Fruit fly (Drosophila melanogaster) whole organism, embryonic: Measurements from ENCODE around the gene Muc91C.

Experiments
- Antp ChIP-seq: fragments of 200-800 bp; sonication (Bioruptor generic); optimal IDR thresholded peaks from 3 replicates; lab custom pipeline; 2016; ENCODE audit warnings: missing biosample characterization, missing genetic modification characterization
- CG10147 ChIP-seq: fragments of 200-800 bp; sonication (Bioruptor generic); optimal IDR thresholded peaks from 2 replicates; lab custom pipeline; 2019; ENCODE audit warnings: missing biosample characterization, mild to moderate bottlenecking, missing genetic modification characterization, moderate library complexity
- CG1024 ChIP-seq: fragments of 200-800 bp; sonication (Bioruptor generic); IDR thresholded peaks from 2 replicates; pipeline ENCODE4 v1.3.6; 2022; ENCODE audit warnings: missing biosample characterization, missing genetic modification characterization
- CG11093 ChIP-seq: fragments of 200-800 bp; sonication (Bioruptor generic); IDR thresholded peaks from 3 replicates; pipeline ENCODE4 v1.3.6; 2022; ENCODE audit warnings: missing biosample characterization, missing genetic modification characterization
- CG11696 ChIP-seq: fragments of 200-800 bp; sonication (Bioruptor generic); IDR thresholded peaks from 2 replicates; pipeline ENCODE4 v1.3.6; 2022; ENCODE audit warnings: missing biosample characterization, missing genetic modification characterization
- CG12155 ChIP-seq: fragments of 200-800 bp; sonication (Bioruptor generic); optimal IDR thresholded peaks from 3 replicates; lab custom pipeline; 2016; ENCODE audit warnings: missing biosample characterization, missing genetic modification characterization
- CG12942 ChIP-seq: fragments of 200-800 bp; sonication (Bioruptor generic); optimal IDR thresholded peaks from 3 replicates; lab custom pipeline; 2016; ENCODE audit warnings: missing biosample characterization, missing genetic modification characterization
- CG13424 ChIP-seq: fragments of 200-800 bp; sonication (Bioruptor generic); optimal IDR thresholded peaks from 2 replicates; lab custom pipeline; 2019; ENCODE audit warnings: missing biosample characterization, mild to moderate bottlenecking, missing genetic modification characterization, moderate library complexity
- CG13894 ChIP-seq: fragments of 200-800 bp; sonication (Bioruptor generic); optimal IDR thresholded peaks from 3 replicates; lab custom pipeline; 2018; ENCODE audit warnings: missing biosample characterization, mild to moderate bottlenecking, missing genetic modification characterization, moderate library complexity
- CG15696 ChIP-seq: fragments of 200-800 bp; sonication (Bioruptor generic); optimal IDR thresholded peaks from 2 replicates; lab custom pipeline; 2019; ENCODE audit warnings: missing biosample characterization, mild to moderate bottlenecking, missing genetic modification characterization, moderate library complexity
- CG3065 ChIP-seq: fragments of 200-800 bp; sonication (Bioruptor generic); optimal IDR thresholded peaks from 2 replicates; lab custom pipeline; 2016; ENCODE audit warnings: missing biosample characterization, missing genetic modification characterization
- CG31365 ChIP-seq: fragments of 200-800 bp; sonication (Bioruptor generic); optimal IDR thresholded peaks from 2 replicates; lab custom pipeline; 2018; ENCODE audit warnings: missing biosample characterization, mild to moderate bottlenecking, missing genetic modification characterization
- CG32772 ChIP-seq: fragments of 200-800 bp; sonication (Bioruptor generic); IDR thresholded peaks from 2 replicates; pipeline ENCODE4 v1.3.6; 2022; ENCODE audit warnings: missing biosample characterization, missing genetic modification characterization
- CG4360 ChIP-seq: fragments of 200-800 bp; sonication (Bioruptor generic); IDR thresholded peaks from 2 replicates; pipeline ENCODE4 v1.3.6; 2022; ENCODE audit warnings: missing biosample characterization, missing genetic modification characterization
- CG4617 ChIP-seq: fragments of 200-800 bp; sonication (Bioruptor generic); optimal IDR thresholded peaks from 3 replicates; lab custom pipeline; 2016; ENCODE audit warnings: missing biosample characterization, missing genetic modification characterization, borderline replicate concordance
- CG8281 ChIP-seq: fragments of 200-800 bp; sonication (Bioruptor generic); optimal IDR thresholded peaks from 2 replicates; lab custom pipeline; 2018; ENCODE audit warnings: missing biosample characterization, mild to moderate bottlenecking, missing genetic modification characterization, moderate library complexity
- CG9215 ChIP-seq: fragments of 200-800 bp; sonication (Bioruptor generic); IDR thresholded peaks from 2 replicates; pipeline ENCODE4 v1.3.6; 2022; ENCODE audit warnings: missing biosample characterization, missing genetic modification characterization
- CG9727 ChIP-seq: fragments of 200-800 bp; sonication (Bioruptor generic); optimal IDR thresholded peaks from 3 replicates; lab custom pipeline; 2017; ENCODE audit warnings: missing biosample characterization, mild to moderate bottlenecking, missing genetic modification characterization
- CG9817 ChIP-seq: fragments of 200-800 bp; sonication (Bioruptor generic); optimal IDR thresholded peaks from 2 replicates; lab custom pipeline; 2018; ENCODE audit warnings: missing biosample characterization, mild to moderate bottlenecking, missing genetic modification characterization, moderate library complexity
- Ets97D ChIP-seq: fragments of 200-800 bp; sonication (Bioruptor generic); optimal IDR thresholded peaks from 3 replicates; lab custom pipeline; 2016; ENCODE audit warnings: missing biosample characterization, missing genetic modification characterization
- Fer2 ChIP-seq: fragments of 200-800 bp; sonication (Bioruptor generic); optimal IDR thresholded peaks from 2 replicates; lab custom pipeline; 2018; ENCODE audit warnings: missing biosample characterization, mild to moderate bottlenecking, missing genetic modification characterization, moderate library complexity
- GATAe ChIP-seq: fragments of 200-800 bp; sonication (Bioruptor generic); conservative IDR thresholded peaks from 2 replicates; pipeline ENCODE4 v1.3.6; 2022; ENCODE audit warnings: missing biosample characterization, missing genetic modification characterization
- H2.0 ChIP-seq: fragments of 200-800 bp; sonication (Bioruptor generic); IDR thresholded peaks from 2 replicates; pipeline ENCODE4 v1.3.6; 2022; ENCODE audit warnings: missing biosample characterization, missing genetic modification characterization
- HLH4C ChIP-seq: fragments of 200-800 bp; sonication (Bioruptor generic); IDR thresholded peaks from 3 replicates; pipeline ENCODE4 v1.3.6; 2022; ENCODE audit warnings: missing biosample characterization, missing genetic modification characterization; ENCODE audit not compliant: partially characterized antibody
- Hsf ChIP-seq: fragments of 200-800 bp; sonication (Bioruptor generic); optimal IDR thresholded peaks from 3 replicates; lab custom pipeline; 2016; ENCODE audit warnings: missing biosample characterization, missing genetic modification characterization
- Jarid2 ChIP-seq: fragments of 200-800 bp; sonication (Bioruptor generic); optimal IDR thresholded peaks from 3 replicates; lab custom pipeline; 2017; ENCODE audit warnings: mild to moderate bottlenecking, missing biosample characterization, missing genetic modification reagents, missing genetic modification characterization
- Lim3 ChIP-seq: fragments of 200-800 bp; sonication (Bioruptor generic); IDR thresholded peaks from 2 replicates; pipeline ENCODE4 v1.3.6; 2022; ENCODE audit warnings: missing biosample characterization, missing genetic modification characterization
- Oaz ChIP-seq: fragments of 200-800 bp; sonication (Bioruptor generic); IDR thresholded peaks from 2 replicates; pipeline ENCODE4 v1.3.6; 2022; ENCODE audit warnings: missing biosample characterization, missing genetic modification characterization
- Sox102F ChIP-seq: fragments of 200-800 bp; sonication (Bioruptor generic); optimal IDR thresholded peaks from 2 replicates; lab custom pipeline; 2018; ENCODE audit warnings: missing biosample characterization, mild to moderate bottlenecking, missing genetic modification characterization, moderate library complexity
- Sry-δ ChIP-seq: fragments of 200-800 bp; sonication (Bioruptor generic); optimal IDR thresholded peaks from 2 replicates; lab custom pipeline; 2016; ENCODE audit warnings: missing biosample characterization, missing genetic modification characterization
- Ssrp ChIP-seq: fragments of 200-800 bp; sonication (Bioruptor generic); optimal IDR thresholded peaks from 2 replicates; lab custom pipeline; 2018; ENCODE audit warnings: missing biosample characterization, mild to moderate bottlenecking, missing genetic modification characterization, moderate library complexity
- Taf1 ChIP-seq: fragments of 200-800 bp; sonication (Bioruptor generic); IDR thresholded peaks from 2 replicates; pipeline ENCODE4 v1.3.6; 2022; ENCODE audit warnings: missing biosample characterization, missing genetic modification characterization
- Vsx1 ChIP-seq: fragments of 200-800 bp; sonication (Bioruptor generic); optimal IDR thresholded peaks from 2 replicates; lab custom pipeline; 2017; ENCODE audit warnings: missing biosample characterization, mild to moderate bottlenecking, missing genetic modification characterization, missing genetic modification reagents
- abd-A ChIP-seq: fragments of 200-800 bp; sonication (Bioruptor generic); optimal IDR thresholded peaks from 3 replicates; lab custom pipeline; 2019; ENCODE audit warnings: missing biosample characterization, mild to moderate bottlenecking, missing genetic modification characterization, moderate library complexity
- bowl ChIP-seq: fragments of 200-800 bp; sonication (Bioruptor generic); IDR thresholded peaks from 2 replicates; pipeline ENCODE4 v1.3.6; 2022; ENCODE audit warnings: missing biosample characterization, missing genetic modification characterization
- caup ChIP-seq: fragments of 200-800 bp; sonication (Bioruptor generic); optimal IDR thresholded peaks from 3 replicates; lab custom pipeline; 2017; ENCODE audit warnings: missing biosample characterization, mild to moderate bottlenecking, missing genetic modification characterization, moderate library complexity; ENCODE audit not compliant: severe bottlenecking
- corto ChIP-seq: fragments of 200-800 bp; sonication (Bioruptor generic); optimal IDR thresholded peaks from 2 replicates; lab custom pipeline; 2016; ENCODE audit warnings: missing biosample characterization, mild to moderate bottlenecking, missing genetic modification characterization, moderate library complexity
- da ChIP-seq: fragments of 200-800 bp; sonication (Bioruptor generic); optimal IDR thresholded peaks from 2 replicates; lab custom pipeline; 2016; ENCODE audit warnings: missing biosample characterization, missing genetic modification characterization
- esg ChIP-seq: fragments of 200-800 bp; sonication (Bioruptor generic); conservative IDR thresholded peaks from 2 replicates; pipeline ENCODE4 v1.3.6; 2022; ENCODE audit warnings: missing biosample characterization, missing genetic modification characterization
- ham ChIP-seq: fragments of 200-800 bp; sonication (Bioruptor generic); IDR thresholded peaks from 2 replicates; pipeline ENCODE4 v1.3.6; 2022; ENCODE audit warnings: missing biosample characterization, missing genetic modification characterization
- knrl ChIP-seq: fragments of 200-800 bp; sonication (Bioruptor generic); IDR thresholded peaks from 3 replicates; pipeline ENCODE4 v1.3.6; 2022; ENCODE audit warnings: missing biosample characterization, missing genetic modification characterization; ENCODE audit not compliant: partially characterized antibody
- lov ChIP-seq, 2 experiments: fragments of 200-800 bp in 1 of 2; fragments of >200 bp in 1 of 2; sonication (Bioruptor generic) in 1 of 2; IDR thresholded peaks in 1 of 2; optimal IDR thresholded peaks in 1 of 2; 2 replicates in 1 of 2; 3 replicates in 1 of 2; pipeline versions ENCODE4 v1.3.6 to Lab custom; 2017 to 2022; ENCODE audit warnings: missing biosample characterization in 1 of 2, missing genetic modification characterization in 1 of 2
- mam ChIP-seq: fragments of 200-800 bp; sonication (Bioruptor generic); optimal IDR thresholded peaks from 3 replicates; lab custom pipeline; 2016; ENCODE audit warnings: missing biosample characterization, missing genetic modification characterization
- pros ChIP-seq: fragments of 200-800 bp; sonication (Bioruptor generic); optimal IDR thresholded peaks from 3 replicates; lab custom pipeline; 2019; ENCODE audit warnings: missing biosample characterization, mild to moderate bottlenecking, missing genetic modification characterization, moderate library complexity
- schlank ChIP-seq: fragments of 200-800 bp; sonication (Bioruptor generic); optimal IDR thresholded peaks from 2 replicates; lab custom pipeline; 2018; ENCODE audit warnings: missing biosample characterization, mild to moderate bottlenecking, missing genetic modification characterization
- ttk ChIP-seq: fragments of 200-800 bp; sonication (Bioruptor generic); IDR thresholded peaks from 2 replicates; pipeline ENCODE4 v2.1.2; 2022; ENCODE audit warnings: missing biosample characterization, missing genetic modification characterization
- unc-4 ChIP-seq: fragments of 200-800 bp; sonication (Bioruptor generic); IDR thresholded peaks from 2 replicates; pipeline ENCODE4 v1.3.6; 2022; ENCODE audit warnings: missing biosample characterization, missing genetic modification characterization; ENCODE audit not compliant: partially characterized antibody
- yki ChIP-seq: fragments of >200 bp; optimal IDR thresholded peaks from 3 replicates; lab custom pipeline; 2018

Muc91C gene

DNA sequence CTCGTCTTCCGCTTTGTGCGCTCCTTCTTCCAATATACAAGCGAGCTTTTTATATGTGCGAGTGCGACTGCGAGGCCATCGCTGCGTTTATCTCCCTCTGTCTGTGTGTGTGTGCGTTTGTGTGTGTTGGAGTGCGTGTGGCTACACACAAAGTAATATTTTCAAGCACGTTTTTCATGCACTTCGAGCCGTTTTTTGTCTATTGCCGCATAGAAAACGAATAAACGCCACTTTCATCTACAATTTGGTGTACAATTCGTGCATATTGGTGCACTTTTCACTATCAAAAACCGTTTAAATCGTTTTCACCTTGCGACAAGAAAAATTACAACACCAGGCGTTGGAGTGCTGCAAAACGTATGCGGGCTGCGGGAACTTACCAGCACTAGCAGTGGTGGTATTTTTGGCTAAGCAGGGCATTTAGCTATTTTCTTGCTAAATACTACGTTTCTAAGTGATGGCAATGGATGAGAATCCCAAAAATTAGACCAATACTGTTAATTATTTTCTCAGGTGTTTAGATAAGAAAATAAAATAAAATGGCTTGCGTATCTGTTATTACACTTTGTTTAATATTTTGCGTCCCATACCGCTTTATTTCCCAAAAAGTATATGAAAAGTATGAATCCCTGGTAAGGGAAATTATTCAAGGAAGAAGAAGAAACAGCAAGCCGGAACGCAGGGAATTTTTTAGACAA, 33.4 kb downstream of the Muc91C start, which contains the start of the genes CG31224 and CstF64 (continued):
- TF ChIP-seq CG31365 (tag; lab: Kevin White, UChicago) (peak; percentile 25), Jarid2 (GFP tag; lab: Kevin White, UChicago) (no peak), caup (GFP tag; lab: Kevin White, UChicago) (peak; percentile 86), CG4360 (GFP tag; lab: Robert Waterston, UW) (no peak), yki (lab: Kevin White, UChicago) (no peak), CG32772 (GFP tag; lab: Robert Waterston, UW) (peak; percentile 77), Oaz (GFP tag; lab: Robert Waterston, UW) (peak; percentile 63; the same call in 1 of the 2 replicates), mam (peak; percentile 93), Ssrp (tag; lab: Kevin White, UChicago) (peak; percentile 80), CG15696 (peak; percentile 81), CG9215 (GFP tag; lab: Robert Waterston, UW) (peak; percentile 79), corto (GFP tag; lab: Kevin White, UChicago) (no peak), da (peak; percentile 57), CG3065 (GFP tag; lab: Kevin White, UChicago) (peak; percentile 42), Ets97D (GFP tag; lab: Kevin White, UChicago) (peak; percentile 94), CG8281 (tag; lab: Kevin White, UChicago) (no peak), CG13894 (no peak), abd-A (tag; lab: Kevin White, UChicago) (no peak), schlank (tag; lab: Kevin White, UChicago) (no peak), Antp (peak; percentile 88), Taf1 (GFP tag; lab: Robert Waterston, UW) (peak; percentile 54; the same call in 1 of the 2 replicates), pros (GFP tag; lab: Kevin White, UChicago) (no peak), CG9727 (GFP tag; lab: Kevin White, UChicago) (peak; percentile 82), CG12155 (GFP tag; lab: Kevin White, UChicago) (peak; percentile 82), CG13424 (peak; percentile 83), CG12942 (GFP tag; lab: Kevin White, UChicago) (peak; percentile 89), GATAe (0 out of 2 replicates have a peak, but pooled peaks have one; percentile 51), CG11696 (GFP tag; lab: Robert Waterston, UW) (no peak; the same call in 1 of the 2 replicates), H2.0 (GFP tag; lab: Robert Waterston, UW) (peak; percentile 75), esg (GFP tag; lab: Robert Waterston, UW) (peak; percentile 68), ttk (GFP tag; lab: Robert Waterston, UW) (peak; percentile 82), CG9817 (tag; lab: Kevin White, UChicago) (peak; percentile 85), CG10147 (peak; percentile 60), Hsf (peak; percentile 92), Lim3 (GFP tag; lab: Robert Waterston, UW) (no peak), HLH4C (no peak), lov (optimal IDR thresholded peaks at IDR 0.05; lab: Kevin White, UChicago) (no peak), lov (GFP tag; IDR thresholded peaks at IDR 0.05; lab: Robert Waterston, UW) (peak; percentile 50; the same call in 1 of the 3 replicates), ham (GFP tag; lab: Robert Waterston, UW) (no peak), Fer2 (peak; percentile 74), knrl (no peak; the same call in 2 of the 3 replicates), Vsx1 (GFP tag; lab: Kevin White, UChicago) (peak; percentile 22), bowl (GFP tag; lab: Robert Waterston, UW) (no peak), CG4617 (GFP tag; lab: Kevin White, UChicago) (peak; percentile 90), Sry-δ (GFP tag; lab: Kevin White, UChicago) (peak; percentile 75), unc-4 (GFP tag; lab: Robert Waterston, UW) (no peak; the same call in 1 of the 2 replicates), Sox102F (GFP tag; lab: Kevin White, UChicago) (peak; percentile 84), CG1024 (peak; percentile 45; the same call in 1 of the 2 replicates), CG11093 (GFP tag; lab: Robert Waterston, UW) (peak; percentile 73; the same call in 2 of the 3 replicates)
